Fruit fly (Drosophila melanogaster): ENCODE data around the gene Mnt.

Gene Mnt

DNA sequence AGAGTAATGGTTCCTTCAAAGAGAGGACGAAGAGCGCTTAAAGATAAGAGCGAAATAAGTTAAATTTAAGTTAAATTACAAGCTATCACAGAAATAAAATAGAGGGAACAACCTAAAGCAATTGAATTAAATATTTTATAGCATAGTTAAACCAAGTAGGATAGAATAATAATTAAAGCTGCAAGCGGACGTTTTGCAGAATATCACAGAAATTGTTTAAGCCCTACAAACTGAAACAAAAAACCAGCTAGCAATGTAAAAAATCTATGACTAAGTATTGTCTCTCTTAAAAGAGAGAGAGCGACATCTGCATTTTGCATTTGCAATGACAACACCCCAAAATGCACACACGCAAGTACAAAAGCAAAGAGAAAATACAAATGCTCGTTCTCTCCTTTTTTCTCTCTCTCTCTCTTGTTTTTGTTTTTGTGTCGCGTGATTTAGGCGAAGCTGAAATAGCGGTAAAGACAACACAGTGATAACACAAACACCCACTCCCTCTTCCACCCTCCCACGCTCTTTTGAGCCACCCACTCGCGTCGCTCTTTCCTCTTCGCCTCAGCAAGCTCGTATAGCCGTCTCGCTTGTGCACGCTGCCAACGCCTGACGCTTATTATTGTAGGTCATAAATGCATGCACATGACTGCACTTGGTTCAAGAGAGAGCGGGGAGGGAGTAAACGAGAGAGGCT is 5.7 kb downstream of the Mnt start (continued):
- TF ChIP-seq bsh (GFP tag; optimal IDR thresholded peaks at IDR 0.05) (no peak), CG1792 (GFP tag; optimal IDR thresholded peaks at IDR 0.05) (no peak), az2 (GFP tag; optimal IDR thresholded peaks at IDR 0.05) (no peak), br (optimal IDR thresholded peaks at IDR 0.05) (no peak), Abd-B (GFP tag; optimal IDR thresholded peaks at IDR 0.05) (no peak), ken (GFP tag; IDR thresholded peaks at IDR 0.05) (no peak), C15 (GFP tag; IDR thresholded peaks at IDR 0.05) (no peak), CG10321 (GFP tag; IDR thresholded peaks at IDR 0.05) (peak; percentile 93), sens-2 (GFP tag; IDR thresholded peaks at IDR 0.05) (no peak), NC2α (GFP tag; optimal IDR thresholded peaks at IDR 0.05) (no peak), Awh (GFP tag; IDR thresholded peaks at IDR 0.05) (no peak), NFAT (GFP tag; IDR thresholded peaks at IDR 0.05) (no peak), trem (tag; optimal IDR thresholded peaks at IDR 0.05) (no peak), B-H1 (GFP tag; IDR thresholded peaks at IDR 0.05) (no peak), MTF-1 (GFP tag; optimal IDR thresholded peaks at IDR 0.05; ENCODE audit: borderline replicate concordance) (no peak), CG13296 (GFP tag; optimal IDR thresholded peaks at IDR 0.05) (no peak), CG6791 (GFP tag; IDR thresholded peaks at IDR 0.05; ENCODE audit: partially characterized antibody) (no peak), CG4404 (GFP tag; IDR thresholded peaks at IDR 0.05) (no peak), Dll (GFP tag; IDR thresholded peaks at IDR 0.05; ENCODE audit: partially characterized antibody) (no peak), Oaz (GFP tag; IDR thresholded peaks at IDR 0.05) (no peak), wek (GFP tag; optimal IDR thresholded peaks at IDR 0.05) (no peak), CG14710 (tag; optimal IDR thresholded peaks at IDR 0.05) (no peak), yki (optimal IDR thresholded peaks at IDR 0.05) (peak; percentile 63), HmgD (GFP tag; optimal IDR thresholded peaks at IDR 0.05) (no peak), her (GFP tag; optimal IDR thresholded peaks at IDR 0.05) (peak; percentile 2), CG2199 (GFP tag; IDR thresholded peaks at IDR 0.05) (no peak), CG31388 (GFP tag; optimal IDR thresholded peaks at IDR 0.05) (no peak), ara (GFP tag; IDR thresholded peaks at IDR 0.05) (no peak), Meics (GFP tag; optimal IDR thresholded peaks at IDR 0.05) (no peak), CG13287 (GFP tag; IDR thresholded peaks at IDR 0.05; ENCODE audit: partially characterized antibody) (no peak), CG1647 (GFP tag; optimal IDR thresholded peaks at IDR 0.05) (no peak), HLH3B (GFP tag; IDR thresholded peaks at IDR 0.05) (no peak), klu (GFP tag; IDR thresholded peaks at IDR 0.05) (peak; percentile 75), CG17912 (GFP tag; optimal IDR thresholded peaks at IDR 0.05) (no peak), kay (GFP tag; optimal IDR thresholded peaks at IDR 0.05) (no peak), CG30020 (tag; optimal IDR thresholded peaks at IDR 0.05) (no peak), so (GFP tag; IDR thresholded peaks at IDR 0.05) (no peak), ac (GFP tag; optimal IDR thresholded peaks at IDR 0.05) (no peak), sr (GFP tag; IDR thresholded peaks at IDR 0.05) (peak; percentile 99), BEAF-32 (GFP tag; optimal IDR thresholded peaks at IDR 0.05) (no peak), Trl (optimal IDR thresholded peaks at IDR 0.05) (peak; percentile 93 to 94), Trl (GFP tag; optimal IDR thresholded peaks at IDR 0.05) (peak; percentile 13), CG15601 (tag; optimal IDR thresholded peaks at IDR 0.05) (no peak), mam (GFP tag; optimal IDR thresholded peaks at IDR 0.05) (no peak), en (GFP tag; optimal IDR thresholded peaks at IDR 0.05) (no peak), ash1 (GFP tag; optimal IDR thresholded peaks at IDR 0.05) (no peak), ssp (GFP tag; IDR thresholded peaks at IDR 0.05) (no peak), dan (GFP tag; IDR thresholded peaks at IDR 0.05) (no peak), nom (GFP tag; optimal IDR thresholded peaks at IDR 0.05) (no peak), psq (GFP tag; optimal IDR thresholded peaks at IDR 0.05) (no peak), ATbp (GFP tag; optimal IDR thresholded peaks at IDR 0.05) (no peak), chm (GFP tag; IDR thresholded peaks at IDR 0.05) (no peak), Xrp1 (GFP tag; IDR thresholded peaks at IDR 0.05) (no peak)
